Worm (Caenorhabditis elegans) whole organism, L1 larva: ENCODE measurements around the gene C53A5.9.

Source experiments
- aha-1 ChIP-seq: fragments of 150-350 bp; optimal IDR thresholded peaks from 2 replicates; lab custom pipeline; 2014; ENCODE audit warnings: missing biosample characterization, missing genetic modification characterization
- ceh-82 ChIP-seq, 3 experiments: fragments of 150-350 bp in 1 of 3; sonication (generic microtip) in 2 of 3; optimal IDR thresholded peaks; 2 replicates each; lab custom pipeline; 2014 to 2017; ENCODE audit warnings: missing biosample characterization in 3 of 3, missing genetic modification characterization in 3 of 3
- ceh-90 ChIP-seq: sonication (generic microtip); optimal IDR thresholded peaks from 2 replicates; lab custom pipeline; 2016; ENCODE audit warnings: missing genetic modification characterization, missing compliant biosample characterization
- efl-1 ChIP-seq, 4 experiments: fragments of 150-350 bp; optimal IDR thresholded peaks in 3 of 4; peaks in 1 of 4; 1 replicate in 1 of 4; 2 replicates in 3 of 4; lab custom pipeline; 2014; ENCODE audit warnings: missing biosample characterization in 2 of 4, missing genetic modification characterization in 2 of 4, missing genetic modification reagents in 2 of 4
- efl-3 ChIP-seq: fragments of 200-800 bp; sonication (Bioruptor generic); optimal IDR thresholded peaks from 2 replicates; lab custom pipeline; 2018; ENCODE audit warnings: mild to moderate bottlenecking, missing genetic modification characterization, missing compliant biosample characterization
- grh-1 ChIP-seq: fragments of 200-800 bp; sonication (Bioruptor generic); IDR thresholded peaks from 2 replicates; pipeline ENCODE4 v1.3.6; 2022; ENCODE audit warnings: missing genetic modification reagents, missing genetic modification characterization, missing compliant biosample characterization
- hlh-17 ChIP-seq: fragments of 200-800 bp; sonication (Bioruptor generic); optimal IDR thresholded peaks from 2 replicates; lab custom pipeline; 2018; ENCODE audit warnings: missing genetic modification characterization, mild to moderate bottlenecking, missing compliant biosample characterization, moderate library complexity, borderline replicate concordance
- mdl-1 ChIP-seq, 2 experiments: fragments of 150-350 bp; optimal IDR thresholded peaks; 2 replicates each; lab custom pipeline; 2014 to 2017; ENCODE audit warnings: missing biosample characterization in 2 of 2, missing genetic modification characterization in 2 of 2, inconsistent platforms in 1 of 2
- skn-1 ChIP-seq: fragments of 150-350 bp; optimal IDR thresholded peaks from 2 replicates; lab custom pipeline; 2014; ENCODE audit warnings: missing biosample characterization, missing genetic modification characterization
- snpc-4 ChIP-seq: fragments of 150-350 bp; optimal IDR thresholded peaks from 2 replicates; lab custom pipeline; 2014; ENCODE audit warnings: missing biosample characterization, missing genetic modification characterization
- unc-62 ChIP-seq: fragments of 150-350 bp; optimal IDR thresholded peaks from 2 replicates; lab custom pipeline; 2014; ENCODE audit warnings: missing biosample characterization, missing genetic modification reagents, missing genetic modification characterization
- vab-15 ChIP-seq: sonication (generic microtip); optimal IDR thresholded peaks from 2 replicates; lab custom pipeline; 2017; ENCODE audit warnings: missing genotype, mild to moderate bottlenecking, missing genetic modification characterization, missing compliant biosample characterization

ce11 chrV:14603755-14604154, 45.1 kb upstream of the C53A5.9 start:
- TF ChIP-seq hlh-17 (no peak), skn-1 (tag; lab: Kevin White, UChicago) (no peak), efl-3 (GFP tag; lab: Kevin White, UChicago) (no peak), unc-62 (no peak), ceh-82 (tag; optimal IDR thresholded peaks at IDR 0.05; lab: Kevin White, UChicago) (no peak), aha-1 (no peak), efl-1 (optimal IDR thresholded peaks at IDR 0.05; lab: Kevin White, UChicago) (no peak), efl-1 (GFP tag; optimal IDR thresholded peaks at IDR 0.05 in 1 of 2; lab: Kevin White, UChicago) (no peak), grh-1 (GFP tag; lab: Robert Waterston, UW) (no peak), snpc-4 (tag; lab: Kevin White, UChicago) (no peak), ceh-90 (tag; lab: Kevin White, UChicago) (no peak), mdl-1 (tag; optimal IDR thresholded peaks at IDR 0.05; lab: Kevin White, UChicago) (no peak), vab-15 (tag; lab: Kevin White, UChicago) (no peak)
